Worm (Caenorhabditis elegans): ENCODE data around the gene ZK402.1.
A peak's percentile ranks its signal among the peaks of the same experiment; 100 is the strongest.

Gene ZK402.1

ce11 chrX:1371688-1372087 lies 32.4 kb upstream of the ZK402.1 start, which contains the start of gene fbxa-190:
Gene fbxa-190, plus strand, starts transcription at chrX:1372012.
- no peak for TF ChIP-seq sptf-1 (tag; optimal IDR thresholded peaks at IDR 0.05)
- TF ChIP-seq ceh-39 (tag; optimal IDR thresholded peaks at IDR 0.05): no peak
- TF ChIP-seq tbx-8 (GFP tag; optimal IDR thresholded peaks at IDR 0.05): no peak
- TF ChIP-seq flh-1 (GFP tag; optimal IDR thresholded peaks at IDR 0.05): no peak
- TF ChIP-seq zip-8 (tag; optimal IDR thresholded peaks at IDR 0.05): no peak
- no peak for TF ChIP-seq snpc-4 (tag; optimal IDR thresholded peaks at IDR 0.05)
- TF ChIP-seq ces-1 (GFP tag; optimal IDR thresholded peaks at IDR 0.05): no peak
- no peak for TF ChIP-seq sem-2 (GFP tag; optimal IDR thresholded peaks at IDR 0.05)
- no peak for TF ChIP-seq pha-4 (tag; optimal IDR thresholded peaks at IDR 0.05)
- no peak for TF ChIP-seq mls-2 (tag; optimal IDR thresholded peaks at IDR 0.05)
- no peak for TF ChIP-seq nhr-12 (tag; optimal IDR thresholded peaks at IDR 0.05)
- TF ChIP-seq unc-120 (tag; optimal IDR thresholded peaks at IDR 0.05; ENCODE audit: poor library complexity, severe bottlenecking): no peak
- no peak for TF ChIP-seq lin-32 (GFP tag; optimal IDR thresholded peaks at IDR 0.05)

- TF ChIP-seq lin-13 (tag; optimal IDR thresholded peaks at IDR 0.05) (no peak), unc-62 (GFP tag; optimal IDR thresholded peaks at IDR 0.05) (no peak), hlh-1 (tag; optimal IDR thresholded peaks at IDR 0.05) (no peak), mls-2 (tag; optimal IDR thresholded peaks at IDR 0.05) (no peak), ces-1 (GFP tag; optimal IDR thresholded peaks at IDR 0.05) (no peak), mep-1 (tag; optimal IDR thresholded peaks at IDR 0.05) (no peak), ceh-43 (GFP tag; optimal IDR thresholded peaks at IDR 0.05) (no peak), drap-1 (GFP tag; optimal IDR thresholded peaks at IDR 0.05) (no peak), sptf-1 (tag; optimal IDR thresholded peaks at IDR 0.05) (no peak), sem-2 (GFP tag; optimal IDR thresholded peaks at IDR 0.05) (no peak), ztf-11 (tag; optimal IDR thresholded peaks at IDR 0.05) (no peak), snpc-4 (tag; optimal IDR thresholded peaks at IDR 0.05) (no peak), nhr-12 (tag; optimal IDR thresholded peaks at IDR 0.05) (no peak), blmp-1 (tag; optimal IDR thresholded peaks at IDR 0.05) (no peak), nhr-2 (tag; optimal IDR thresholded peaks at IDR 0.05) (no peak), nhr-237 (tag; optimal IDR thresholded peaks at IDR 0.05) (no peak), unc-120 (tag; optimal IDR thresholded peaks at IDR 0.05; ENCODE audit: poor library complexity, severe bottlenecking) (no peak), tbx-8 (GFP tag; optimal IDR thresholded peaks at IDR 0.05) (no peak), ceh-83 (GFP tag; optimal IDR thresholded peaks at IDR 0.05) (no peak), ceh-39 (tag; optimal IDR thresholded peaks at IDR 0.05) (no peak)
Observed at ce11 chrX:1372464-1372863, 31.6 kb upstream of the ZK402.1 start.

- TF ChIP-seq ham-2 (GFP tag; optimal IDR thresholded peaks at IDR 0.05) (peak; percentile 80), nhr-12 (tag; optimal IDR thresholded peaks at IDR 0.05) (no peak), zip-8 (tag; optimal IDR thresholded peaks at IDR 0.05) (no peak), sptf-1 (tag; optimal IDR thresholded peaks at IDR 0.05) (peak; percentile 94), pha-4 (tag; optimal IDR thresholded peaks at IDR 0.05) (peak; percentile 36), lsy-2 (tag; optimal IDR thresholded peaks at IDR 0.05) (peak; percentile 6), nhr-237 (tag; optimal IDR thresholded peaks at IDR 0.05) (peak; percentile 26), mls-2 (tag; optimal IDR thresholded peaks at IDR 0.05) (peak; percentile 92), ceh-39 (tag; optimal IDR thresholded peaks at IDR 0.05) (peak; percentile 4), lin-32 (GFP tag; optimal IDR thresholded peaks at IDR 0.05) (peak; percentile 89), M03D4.4 (tag; optimal IDR thresholded peaks at IDR 0.05) (peak; percentile 85), lin-13 (tag; optimal IDR thresholded peaks at IDR 0.05) (peak; percentile 14), ces-1 (GFP tag; optimal IDR thresholded peaks at IDR 0.05) (no peak), drap-1 (GFP tag; optimal IDR thresholded peaks at IDR 0.05) (peak; percentile 94), mep-1 (tag; optimal IDR thresholded peaks at IDR 0.05) (no peak), nhr-2 (tag; optimal IDR thresholded peaks at IDR 0.05) (no peak), nhr-28 (tag; optimal IDR thresholded peaks at IDR 0.05) (no peak), unc-39 (tag; optimal IDR thresholded peaks at IDR 0.05) (peak; percentile 14), mab-5 (tag; optimal IDR thresholded peaks at IDR 0.05) (no peak), ztf-11 (tag; optimal IDR thresholded peaks at IDR 0.05) (peak; percentile 14), unc-120 (tag; optimal IDR thresholded peaks at IDR 0.05; ENCODE audit: poor library complexity, severe bottlenecking) (peak; percentile 85), tbx-8 (GFP tag; optimal IDR thresholded peaks at IDR 0.05) (peak; percentile 67), hlh-1 (tag; optimal IDR thresholded peaks at IDR 0.05) (peak; percentile 55), cnd-1 (tag; optimal IDR thresholded peaks at IDR 0.05) (peak; percentile 92), elt-1 (tag; optimal IDR thresholded peaks at IDR 0.05; ENCODE audit: borderline replicate concordance, insufficient read depth) (no peak), ceh-43 (GFP tag; optimal IDR thresholded peaks at IDR 0.05) (peak; percentile 80), nhr-76 (tag; optimal IDR thresholded peaks at IDR 0.05) (peak; percentile 42), bed-3 (GFP tag; optimal IDR thresholded peaks at IDR 0.05) (peak; percentile 78), unc-62 (GFP tag; optimal IDR thresholded peaks at IDR 0.05) (peak; percentile 48), blmp-1 (tag; optimal IDR thresholded peaks at IDR 0.05) (no peak), snpc-4 (tag; optimal IDR thresholded peaks at IDR 0.05) (no peak), flh-1 (GFP tag; optimal IDR thresholded peaks at IDR 0.05) (peak; percentile 75), sem-2 (GFP tag; optimal IDR thresholded peaks at IDR 0.05) (peak; percentile 81), ceh-83 (GFP tag; optimal IDR thresholded peaks at IDR 0.05) (peak; percentile 89), elt-3 (tag; optimal IDR thresholded peaks at IDR 0.05) (peak; percentile 24)
Observed at ce11 chrX:1379391-1379790, 24.7 kb upstream of the ZK402.1 start.

Measured in whole organism, mixed stage, embryonic.